Fruit fly (Drosophila melanogaster): ENCODE data around the gene CG11841.

dm6 chr3R:29024671-29025070 lies 26.2 kb upstream of the CG11841 start, which contains the start of gene CG14518:
- no peak for TF ChIP-seq CG8119 (GFP tag; IDR thresholded peaks at IDR 0.05)
- no peak for TF ChIP-seq CG3032 (tag; optimal IDR thresholded peaks at IDR 0.05)
- no peak for TF ChIP-seq Hr4 (GFP tag; optimal IDR thresholded peaks at IDR 0.05)
- no peak for TF ChIP-seq OdsH (GFP tag; optimal IDR thresholded peaks at IDR 0.05)
- TF ChIP-seq CG31627 (GFP tag; optimal IDR thresholded peaks at IDR 0.05): no peak
- no peak for TF ChIP-seq Lpt (GFP tag; optimal IDR thresholded peaks at IDR 0.05)
- TF ChIP-seq Ets21C (GFP tag; optimal IDR thresholded peaks at IDR 0.05): no peak
- no peak for TF ChIP-seq CG11294 (GFP tag; IDR thresholded peaks at IDR 0.05)
- no peak for TF ChIP-seq Hr39 (GFP tag; optimal IDR thresholded peaks at IDR 0.05)
- no peak for TF ChIP-seq CG10669 (GFP tag; optimal IDR thresholded peaks at IDR 0.05)
- TF ChIP-seq CG6276 (GFP tag; optimal IDR thresholded peaks at IDR 0.05): no peak

All from whole organism, prepupa.